Fruit fly (Drosophila melanogaster): Measurements from ENCODE around the gene CG8349.

DNA sequence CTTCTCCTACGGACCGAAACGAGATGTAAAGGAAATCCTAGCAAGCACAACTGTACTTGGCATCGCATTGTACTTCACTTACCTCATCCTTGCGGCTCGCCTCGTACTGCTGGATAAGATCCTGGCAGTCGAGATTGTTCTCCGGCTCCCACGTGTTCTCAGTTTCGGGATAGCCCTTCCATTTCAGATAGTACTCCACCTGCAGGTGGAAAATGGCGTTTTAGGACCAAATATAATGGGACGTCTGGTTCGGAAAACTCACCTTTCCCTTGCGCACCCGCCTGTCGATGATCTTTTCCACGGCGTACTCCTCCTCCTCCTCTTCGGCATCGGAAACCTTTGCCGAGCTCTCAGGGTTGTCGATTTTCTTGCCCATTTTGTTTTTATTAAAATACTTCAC, 5.2 kb upstream of the CG8349 start:
- TF ChIP-seq Snoo (tag; optimal IDR thresholded peaks at IDR 0.05) = no peak
- TF ChIP-seq Pif1A (GFP tag; optimal IDR thresholded peaks at IDR 0.05) = no peak
- TF ChIP-seq CG12605 (GFP tag; IDR thresholded peaks at IDR 0.05) = no peak
- no peak for TF ChIP-seq CG32121 (GFP tag; IDR thresholded peaks at IDR 0.05)
- no peak for TF ChIP-seq CG8159 (tag; optimal IDR thresholded peaks at IDR 0.05)
- TF ChIP-seq CG14655 (GFP tag; optimal IDR thresholded peaks at IDR 0.05) = no peak
- no peak for TF ChIP-seq D1 (tag; optimal IDR thresholded peaks at IDR 0.05)
- no peak for TF ChIP-seq CG13204 (GFP tag; optimal IDR thresholded peaks at IDR 0.05)
- no peak for TF ChIP-seq CG9948 (tag; optimal IDR thresholded peaks at IDR 0.05)

Data from whole organism, pupa.